Worm (Caenorhabditis elegans): ENCODE results near the gene acs-9.

DNA sequence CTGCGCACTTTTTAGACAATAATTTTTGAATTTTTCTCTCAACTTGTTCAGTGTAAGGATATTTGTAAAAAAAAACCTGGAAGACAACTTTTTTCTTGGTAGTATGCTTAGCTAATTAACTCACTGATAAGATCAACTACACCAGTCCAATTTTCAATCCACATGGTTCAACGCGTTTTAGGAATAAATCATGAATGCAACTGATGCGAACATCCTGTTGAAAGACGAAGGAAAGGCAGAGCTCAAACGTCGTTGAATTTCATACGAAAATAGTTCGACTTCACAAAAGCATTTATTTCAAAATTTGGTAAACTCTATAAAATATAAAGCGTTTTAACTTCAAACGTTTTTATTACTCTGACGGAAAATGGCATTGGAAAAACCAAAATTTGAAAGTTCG, 39.6 kb downstream of the acs-9 start, which contains the start of gene dyla-1:
- no peak for TF ChIP-seq ZK546.5 (tag; optimal IDR thresholded peaks at IDR 0.05)
- TF ChIP-seq unc-39 (tag; optimal IDR thresholded peaks at IDR 0.05): no peak
- TF ChIP-seq C34F6.9 (tag; optimal IDR thresholded peaks at IDR 0.05): no peak
- no peak for TF ChIP-seq nhr-10 (tag; optimal IDR thresholded peaks at IDR 0.05)
- TF ChIP-seq sma-9 (GFP tag; optimal IDR thresholded peaks at IDR 0.05): no peak
- no peak for TF ChIP-seq sma-9 (tag; optimal IDR thresholded peaks at IDR 0.05)
- TF ChIP-seq unc-55 (GFP tag; optimal IDR thresholded peaks at IDR 0.05): no peak
- no peak for TF ChIP-seq snpc-4 (tag; optimal IDR thresholded peaks at IDR 0.05)
- TF ChIP-seq lsy-2 (tag; optimal IDR thresholded peaks at IDR 0.05): no peak
- no peak for TF ChIP-seq nhr-12 (tag; optimal IDR thresholded peaks at IDR 0.05)
- no peak for TF ChIP-seq ama-1 (optimal IDR thresholded peaks at IDR 0.05)
- no peak for TF ChIP-seq nhr-237 (tag; optimal IDR thresholded peaks at IDR 0.05)
